Fruit fly (Drosophila melanogaster) whole organism, embryonic: ENCODE results near the gene Ir68b.

ENCODE experiments used
- Adf1 ChIP-seq: fragments of 200-800 bp; sonication (Bioruptor generic); IDR thresholded peaks from 2 replicates; pipeline ENCODE4 v1.3.6; 2022; ENCODE audit warnings: missing biosample characterization, missing genetic modification characterization
- Atf6 ChIP-seq: fragments of 200-800 bp; sonication (Bioruptor generic); IDR thresholded peaks from 2 replicates; pipeline ENCODE4 v1.3.6; 2022; ENCODE audit warnings: missing biosample characterization, missing genetic modification characterization
- CG10431 ChIP-seq: fragments of 200-800 bp; sonication (Bioruptor generic); optimal IDR thresholded peaks from 3 replicates; lab custom pipeline; 2018; ENCODE audit warnings: missing biosample characterization, mild to moderate bottlenecking, missing genetic modification characterization
- CG10654 ChIP-seq: fragments of 200-800 bp; sonication (Bioruptor generic); optimal IDR thresholded peaks from 2 replicates; lab custom pipeline; 2016; ENCODE audit warnings: missing biosample characterization, missing genetic modification characterization
- CG11398 ChIP-seq: fragments of 200-800 bp; sonication (Bioruptor generic); optimal IDR thresholded peaks from 2 replicates; lab custom pipeline; 2016; ENCODE audit warnings: missing biosample characterization, missing genetic modification characterization
- CG11695 ChIP-seq: fragments of 200-800 bp; sonication (Bioruptor generic); IDR thresholded peaks from 3 replicates; pipeline ENCODE4 v1.3.6; 2022; ENCODE audit warnings: missing biosample characterization, missing genetic modification characterization
- CG14441 ChIP-seq: fragments of 200-800 bp; sonication (Bioruptor generic); IDR thresholded peaks from 2 replicates; pipeline ENCODE4 v1.3.6; 2022; ENCODE audit warnings: missing biosample characterization, missing genetic modification characterization
- CG15696 ChIP-seq: fragments of 200-800 bp; sonication (Bioruptor generic); optimal IDR thresholded peaks from 2 replicates; lab custom pipeline; 2019; ENCODE audit warnings: missing biosample characterization, mild to moderate bottlenecking, missing genetic modification characterization, moderate library complexity
- CG1603 ChIP-seq: fragments of 200-800 bp; sonication (Bioruptor generic); optimal IDR thresholded peaks from 2 replicates; lab custom pipeline; 2019; ENCODE audit warnings: missing biosample characterization, mild to moderate bottlenecking, missing genetic modification characterization, moderate library complexity
- CG1832 ChIP-seq: fragments of 200-800 bp; sonication (Bioruptor generic); optimal IDR thresholded peaks from 2 replicates; lab custom pipeline; 2017; ENCODE audit warnings: missing biosample characterization, mild to moderate bottlenecking, missing genetic modification characterization, inconsistent platforms
- CG2120 ChIP-seq: fragments of 200-800 bp; sonication (Bioruptor generic); optimal IDR thresholded peaks from 3 replicates; lab custom pipeline; 2016; ENCODE audit warnings: missing biosample characterization, missing genetic modification characterization
- CG30403 ChIP-seq: fragments of 200-800 bp; sonication (Bioruptor generic); optimal IDR thresholded peaks from 3 replicates; lab custom pipeline; 2016; ENCODE audit warnings: missing biosample characterization, missing genetic modification characterization
- CG4282 ChIP-seq: fragments of 200-800 bp; sonication (Bioruptor generic); optimal IDR thresholded peaks from 2 replicates; lab custom pipeline; 2016; ENCODE audit warnings: missing biosample characterization, missing genetic modification characterization
- CG6654 ChIP-seq: fragments of 200-800 bp; sonication (Bioruptor generic); optimal IDR thresholded peaks from 2 replicates; lab custom pipeline; 2017; ENCODE audit warnings: missing biosample characterization, mild to moderate bottlenecking, missing genetic modification characterization
- CG6683 ChIP-seq: fragments of 200-800 bp; sonication (Bioruptor generic); optimal IDR thresholded peaks from 2 replicates; lab custom pipeline; 2017; ENCODE audit warnings: missing biosample characterization, mild to moderate bottlenecking, missing genetic modification characterization, missing genetic modification reagents
- CG6765 ChIP-seq: fragments of 200-800 bp; sonication (Bioruptor generic); optimal IDR thresholded peaks from 3 replicates; lab custom pipeline; 2017; ENCODE audit warnings: missing biosample characterization, mild to moderate bottlenecking, missing genetic modification characterization
- CG7987 ChIP-seq: fragments of 200-800 bp; sonication (Bioruptor generic); optimal IDR thresholded peaks from 2 replicates; lab custom pipeline; 2018; ENCODE audit warnings: missing biosample characterization, mild to moderate bottlenecking, missing genetic modification characterization, moderate library complexity
- Doc2 ChIP-seq: fragments of 200-800 bp; sonication (Bioruptor generic); IDR thresholded peaks from 2 replicates; pipeline ENCODE4 v1.3.6; 2022; ENCODE audit warnings: missing biosample characterization, missing genetic modification characterization
- Fer3 ChIP-seq: fragments of 200-800 bp; sonication (Bioruptor generic); optimal IDR thresholded peaks from 2 replicates; lab custom pipeline; 2018; ENCODE audit warnings: missing biosample characterization, mild to moderate bottlenecking, missing genetic modification characterization, moderate library complexity
- HLHmδ ChIP-seq: fragments of 200-800 bp; sonication (Bioruptor generic); optimal IDR thresholded peaks from 2 replicates; lab custom pipeline; 2018; ENCODE audit warnings: missing biosample characterization, mild to moderate bottlenecking, missing genetic modification characterization, moderate library complexity
- Lpt ChIP-seq: fragments of >200 bp; optimal IDR thresholded peaks from 2 replicates; lab custom pipeline; 2018; ENCODE audit warnings: missing biosample characterization, missing genetic modification characterization
- MTF-1 ChIP-seq: fragments of 200-800 bp; sonication (Bioruptor generic); optimal IDR thresholded peaks from 2 replicates; lab custom pipeline; 2018; ENCODE audit warnings: missing biosample characterization, mild to moderate bottlenecking, missing genetic modification characterization, borderline replicate concordance
- Med ChIP-seq: fragments of 200-800 bp; sonication (Bioruptor generic); peaks from one replicate; lab custom pipeline; 2016; ENCODE audit warnings: missing biosample characterization, missing genetic modification characterization, mild to moderate bottlenecking, inconsistent platforms, moderate library complexity
- Meics ChIP-seq: fragments of 200-800 bp; sonication (Bioruptor generic); optimal IDR thresholded peaks from 2 replicates; lab custom pipeline; 2017; ENCODE audit warnings: missing biosample characterization, mild to moderate bottlenecking, missing genetic modification characterization
- Oli ChIP-seq: fragments of 200-800 bp; sonication (Bioruptor generic); optimal IDR thresholded peaks from 2 replicates; lab custom pipeline; 2018; ENCODE audit warnings: missing biosample characterization, mild to moderate bottlenecking, missing genetic modification characterization, moderate library complexity
- Poxn ChIP-seq: fragments of 200-800 bp; sonication (Bioruptor generic); IDR thresholded peaks from 2 replicates; pipeline ENCODE4 v1.3.6; 2022; ENCODE audit warnings: missing biosample characterization, missing genetic modification characterization
- Rx ChIP-seq: fragments of 200-800 bp; sonication (Bioruptor generic); IDR thresholded peaks from 2 replicates; pipeline ENCODE4 v1.3.6; 2022; ENCODE audit warnings: missing biosample characterization, missing genetic modification characterization
- Sox102F ChIP-seq: fragments of 200-800 bp; sonication (Bioruptor generic); optimal IDR thresholded peaks from 2 replicates; lab custom pipeline; 2018; ENCODE audit warnings: missing biosample characterization, mild to moderate bottlenecking, missing genetic modification characterization, moderate library complexity
- Sry-δ ChIP-seq: fragments of 200-800 bp; sonication (Bioruptor generic); optimal IDR thresholded peaks from 2 replicates; lab custom pipeline; 2016; ENCODE audit warnings: missing biosample characterization, missing genetic modification characterization
- Trl ChIP-seq, 3 experiments: fragments of >200 bp in 2 of 3; fragments of 200-800 bp in 1 of 3; sonication (Bioruptor generic) in 1 of 3; optimal IDR thresholded peaks; 2 replicates in 1 of 3; 3 replicates in 2 of 3; lab custom pipeline; 2016 to 2017; ENCODE audit warnings: missing biosample characterization in 1 of 3, missing genetic modification characterization in 1 of 3
- Xbp1 ChIP-seq: fragments of 200-800 bp; sonication (Bioruptor generic); optimal IDR thresholded peaks from 3 replicates; lab custom pipeline; 2016; ENCODE audit warnings: missing biosample characterization, mild to moderate bottlenecking, missing genetic modification characterization
- bab2 ChIP-seq: fragments of 200-800 bp; sonication (Bioruptor generic); optimal IDR thresholded peaks from 2 replicates; lab custom pipeline; 2016; ENCODE audit warnings: missing biosample characterization, missing genetic modification characterization
- cg ChIP-seq: fragments of 200-800 bp; sonication (Bioruptor generic); optimal IDR thresholded peaks from 3 replicates; lab custom pipeline; 2019; ENCODE audit warnings: missing biosample characterization, mild to moderate bottlenecking, missing genetic modification characterization, moderate library complexity
- crc ChIP-seq: fragments of 200-800 bp; sonication (Bioruptor generic); optimal IDR thresholded peaks from 2 replicates; lab custom pipeline; 2016; ENCODE audit warnings: missing biosample characterization, missing genetic modification characterization
- crp ChIP-seq, 2 experiments: fragments of 200-800 bp; sonication (Bioruptor generic); optimal IDR thresholded peaks; 2 replicates in 1 of 2; 3 replicates in 1 of 2; lab custom pipeline; 2017; ENCODE audit warnings: missing biosample characterization in 2 of 2, missing genetic modification characterization in 2 of 2, mild to moderate bottlenecking in 1 of 2, moderate library complexity in 1 of 2
- fd96Cb ChIP-seq: fragments of 200-800 bp; sonication (Bioruptor generic); optimal IDR thresholded peaks from 2 replicates; lab custom pipeline; 2018; ENCODE audit warnings: missing biosample characterization, mild to moderate bottlenecking, missing genetic modification characterization, moderate library complexity
- gce ChIP-seq: fragments of 200-800 bp; sonication (Bioruptor generic); IDR thresholded peaks from 3 replicates; pipeline ENCODE4 v1.3.6; 2022; ENCODE audit warnings: missing biosample characterization, missing genetic modification characterization
- grn ChIP-seq: fragments of 200-800 bp; sonication (Bioruptor generic); optimal IDR thresholded peaks from 3 replicates; lab custom pipeline; 2017; ENCODE audit warnings: missing biosample characterization, missing genetic modification characterization
- ham ChIP-seq: fragments of 200-800 bp; sonication (Bioruptor generic); IDR thresholded peaks from 2 replicates; pipeline ENCODE4 v1.3.6; 2022; ENCODE audit warnings: missing biosample characterization, missing genetic modification characterization
- hth ChIP-seq: fragments of >200 bp; optimal IDR thresholded peaks from 2 replicates; lab custom pipeline; 2017; ENCODE audit warnings: inconsistent platforms
- lov ChIP-seq, 2 experiments: fragments of 200-800 bp in 1 of 2; fragments of >200 bp in 1 of 2; sonication (Bioruptor generic) in 1 of 2; IDR thresholded peaks in 1 of 2; optimal IDR thresholded peaks in 1 of 2; 2 replicates in 1 of 2; 3 replicates in 1 of 2; pipeline versions ENCODE4 v1.3.6 to Lab custom; 2017 to 2022; ENCODE audit warnings: missing biosample characterization in 1 of 2, missing genetic modification characterization in 1 of 2
- peb ChIP-seq: fragments of 200-800 bp; sonication (Bioruptor generic); IDR thresholded peaks from 2 replicates; pipeline ENCODE4 v1.3.6; 2022; ENCODE audit warnings: missing biosample characterization, missing genetic modification characterization
- psq ChIP-seq: fragments of 200-800 bp; sonication (Bioruptor generic); optimal IDR thresholded peaks from 2 replicates; lab custom pipeline; 2017; ENCODE audit warnings: missing biosample characterization, missing genetic modification characterization
- ranshi ChIP-seq: fragments of 200-800 bp; sonication (Bioruptor generic); IDR thresholded peaks from 2 replicates; pipeline ENCODE4 v1.3.6; 2022; ENCODE audit warnings: missing biosample characterization, missing genetic modification characterization
- seq ChIP-seq: fragments of 200-800 bp; sonication (Bioruptor generic); IDR thresholded peaks from 2 replicates; pipeline ENCODE4 v1.3.6; 2022; ENCODE audit warnings: missing biosample characterization, missing genetic modification characterization
- sisA ChIP-seq: fragments of 200-800 bp; sonication (Bioruptor generic); IDR thresholded peaks from 2 replicates; pipeline ENCODE4 v1.3.6; 2022; ENCODE audit warnings: missing biosample characterization, missing genetic modification characterization
- slou ChIP-seq: fragments of 200-800 bp; sonication (Bioruptor generic); optimal IDR thresholded peaks from 3 replicates; lab custom pipeline; 2016; ENCODE audit warnings: missing biosample characterization, missing genetic modification characterization
- sr ChIP-seq: fragments of 200-800 bp; sonication (Bioruptor generic); IDR thresholded peaks from 3 replicates; pipeline ENCODE4 v1.3.6; 2022; ENCODE audit warnings: missing biosample characterization, missing genetic modification characterization
- ttk ChIP-seq: fragments of 200-800 bp; sonication (Bioruptor generic); IDR thresholded peaks from 2 replicates; pipeline ENCODE4 v2.1.2; 2022; ENCODE audit warnings: missing biosample characterization, missing genetic modification characterization
- vvl ChIP-seq: fragments of 200-800 bp; sonication (Bioruptor generic); IDR thresholded peaks from 2 replicates; pipeline ENCODE4 v1.3.6; 2022; ENCODE audit warnings: missing biosample characterization, missing genetic modification characterization

Ir68b gene

DNA sequence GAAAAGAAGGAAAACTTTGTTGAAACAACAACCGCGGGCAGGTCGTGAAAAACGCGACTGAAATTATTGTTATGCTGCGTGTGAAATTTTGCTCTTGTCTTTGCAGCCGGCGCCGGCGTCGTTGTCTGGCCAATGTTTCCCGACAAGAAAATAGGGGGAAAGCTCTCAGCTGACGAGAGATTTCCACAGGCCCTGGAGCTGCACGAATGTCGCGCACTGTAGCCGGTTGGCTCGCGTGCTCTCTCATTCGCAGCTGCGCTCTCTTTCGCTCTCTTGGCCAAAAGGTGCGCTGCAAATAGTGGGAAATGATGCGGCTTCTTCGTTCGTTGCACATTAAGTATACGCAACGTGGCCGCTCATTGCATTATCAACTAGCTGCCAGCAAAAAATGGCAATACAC, 36.5 kb upstream of the Ir68b start, which contains the start of gene CG9760 (continued):
- TF ChIP-seq Sry-δ: no peak
- TF ChIP-seq sr (GFP tag; lab: Robert Waterston, UW): no peak
- no peak for TF ChIP-seq psq (GFP tag; lab: Kevin White, UChicago)
- TF ChIP-seq CG11695: peak; percentile 88
- TF ChIP-seq Oli (tag; lab: Kevin White, UChicago): peak; percentile 12
- TF ChIP-seq HLHmδ (GFP tag; lab: Kevin White, UChicago): no peak
- TF ChIP-seq seq (GFP tag; lab: Robert Waterston, UW): no peak
- TF ChIP-seq CG10431 (GFP tag; lab: Kevin White, UChicago): no peak
- 0 out of 3 replicates have a peak, but pooled peaks have one; percentile 12 for TF ChIP-seq gce (GFP tag; lab: Robert Waterston, UW)
- TF ChIP-seq Trl (optimal IDR thresholded peaks at IDR 0.05; lab: Kevin White, UChicago): peak; percentile 56 to 58
- no peak for TF ChIP-seq Trl (GFP tag; optimal IDR thresholded peaks at IDR 0.05; lab: Kevin White, UChicago)
- peak; percentile 46 for TF ChIP-seq CG1603 (tag; lab: Kevin White, UChicago)
- 0 out of 2 replicates have a peak, but pooled peaks have one; percentile 7 for TF ChIP-seq ranshi (GFP tag; lab: Robert Waterston, UW)
- peak; percentile 6; the same call in 1 of the 2 replicates for TF ChIP-seq peb (GFP tag; lab: Robert Waterston, UW)
- no peak for TF ChIP-seq CG30403
- no peak for TF ChIP-seq slou (GFP tag; lab: Kevin White, UChicago)
- TF ChIP-seq CG6654 (GFP tag; lab: Kevin White, UChicago): no peak
- TF ChIP-seq CG1832 (GFP tag; lab: Kevin White, UChicago): no peak
- TF ChIP-seq CG2120: no peak
- TF ChIP-seq MTF-1: no peak
- TF ChIP-seq CG10654 (GFP tag; lab: Kevin White, UChicago): no peak
- 0 out of 2 replicates have a peak, but pooled peaks have one; percentile 34 for TF ChIP-seq ttk
- peak; percentile 31; the same call in 1 of the 2 replicates for TF ChIP-seq vvl (GFP tag; lab: Robert Waterston, UW)
- no peak for TF ChIP-seq fd96Cb (tag; lab: Kevin White, UChicago)
- peak; percentile 18 for TF ChIP-seq Xbp1 (GFP tag; lab: Kevin White, UChicago)
- no peak for TF ChIP-seq CG15696
- no peak for TF ChIP-seq Fer3 (tag; lab: Kevin White, UChicago)
- peak; percentile 47 for TF ChIP-seq CG14441 (GFP tag; lab: Robert Waterston, UW)
- TF ChIP-seq hth: no peak
- no peak for TF ChIP-seq Doc2 (GFP tag; lab: Robert Waterston, UW)
- peak in 1 of 2 experiments; percentile 53 for TF ChIP-seq crp (GFP tag; optimal IDR thresholded peaks at IDR 0.05; lab: Kevin White, UChicago)
- no peak for TF ChIP-seq Meics (GFP tag; lab: Kevin White, UChicago)
- TF ChIP-seq grn: no peak
- no peak for TF ChIP-seq Lpt
- no peak for TF ChIP-seq cg (GFP tag; lab: Kevin White, UChicago)
- no peak for TF ChIP-seq CG6765 (GFP tag; lab: Kevin White, UChicago)
- 0 out of 2 replicates have a peak, but pooled peaks have one; percentile 22 for TF ChIP-seq Rx (GFP tag; lab: Robert Waterston, UW)
- peak; percentile 40; the same call in 1 of the 2 replicates for TF ChIP-seq Adf1 (GFP tag; lab: Robert Waterston, UW)
- no peak for TF ChIP-seq bab2 (GFP tag; lab: Kevin White, UChicago)
- TF ChIP-seq CG6683: no peak
- peak; percentile 82 for TF ChIP-seq Med (GFP tag; lab: Kevin White, UChicago)
- TF ChIP-seq sisA (GFP tag; lab: Robert Waterston, UW): peak; percentile 5; the same call in 1 of the 2 replicates
- no peak for TF ChIP-seq CG7987 (GFP tag; lab: Kevin White, UChicago)
- TF ChIP-seq CG11398 (GFP tag; lab: Kevin White, UChicago): no peak
- no peak for TF ChIP-seq CG4282 (GFP tag; lab: Kevin White, UChicago)
- peak; percentile 7; the same call in 1 of the 2 replicates for TF ChIP-seq Atf6 (GFP tag; lab: Robert Waterston, UW)
- peak; percentile 29 for TF ChIP-seq Sox102F (GFP tag; lab: Kevin White, UChicago)
- TF ChIP-seq ham (GFP tag; lab: Robert Waterston, UW): no peak
- TF ChIP-seq crc: no peak
- no peak for TF ChIP-seq Poxn
- no peak for TF ChIP-seq lov (optimal IDR thresholded peaks at IDR 0.05; lab: Kevin White, UChicago)
- 0 out of 3 replicates have a peak, but pooled peaks have one; percentile 35 for TF ChIP-seq lov (GFP tag; IDR thresholded peaks at IDR 0.05; lab: Robert Waterston, UW)
